Worm (Caenorhabditis elegans) whole organism, midembryonic: ENCODE measurements around the gene F10C1.23.

Experiments
- T22C8.4 ChIP-seq: fragments of 200-800 bp; sonication (Bioruptor generic); IDR thresholded peaks from 2 replicates; pipeline ENCODE4 v1.3.6; 2022; ENCODE audit warnings: missing genetic modification characterization, missing compliant biosample characterization
- cog-1 ChIP-seq: sonication (generic microtip); optimal IDR thresholded peaks from 2 replicates; lab custom pipeline; 2016; ENCODE audit warnings: missing genetic modification characterization, missing compliant biosample characterization
- flt-1 ChIP-seq: fragments of 200-800 bp; sonication (Bioruptor generic); IDR thresholded peaks from 2 replicates; pipeline ENCODE4 v1.3.6; 2022; ENCODE audit warnings: missing genetic modification characterization, missing compliant biosample characterization
- ztf-29 ChIP-seq: fragments of 200-800 bp; sonication (Bioruptor generic); IDR thresholded peaks from 2 replicates; pipeline ENCODE4 v1.3.6; 2022; ENCODE audit warnings: missing genetic modification reagents, missing genetic modification characterization, missing compliant biosample characterization

DNA sequence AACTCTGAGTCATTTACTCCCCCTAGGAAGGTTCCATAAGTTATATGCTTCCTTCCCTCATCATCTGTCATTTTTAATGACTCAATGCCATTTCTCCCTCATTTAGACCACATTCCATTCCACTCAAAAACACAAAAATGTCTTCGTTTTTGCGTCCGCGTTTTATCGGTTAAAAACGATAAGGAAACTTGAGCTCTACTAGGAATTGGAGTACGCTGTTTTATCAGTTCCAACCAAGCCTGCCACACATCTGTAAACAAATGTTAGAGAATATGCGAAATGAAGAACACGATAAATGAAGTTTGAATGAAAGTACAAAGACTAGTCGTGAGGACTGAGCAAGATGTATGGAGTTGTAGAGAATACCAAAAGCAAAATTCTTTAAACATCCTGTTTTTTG lies 9.4 kb upstream of the F10C1.23 start:
- TF ChIP-seq ztf-29 (GFP tag; lab: Robert Waterston, UW) = no peak
- TF ChIP-seq cog-1 = no peak
- no peak for TF ChIP-seq T22C8.4 (GFP tag; lab: Robert Waterston, UW)
- no peak for TF ChIP-seq flt-1 (GFP tag; lab: Robert Waterston, UW)
